Fruit fly (Drosophila melanogaster): ENCODE data around the gene Mcm6.
A peak's percentile ranks its signal among the peaks of the same experiment; 100 is the strongest.

Mcm6 gene

DNA sequence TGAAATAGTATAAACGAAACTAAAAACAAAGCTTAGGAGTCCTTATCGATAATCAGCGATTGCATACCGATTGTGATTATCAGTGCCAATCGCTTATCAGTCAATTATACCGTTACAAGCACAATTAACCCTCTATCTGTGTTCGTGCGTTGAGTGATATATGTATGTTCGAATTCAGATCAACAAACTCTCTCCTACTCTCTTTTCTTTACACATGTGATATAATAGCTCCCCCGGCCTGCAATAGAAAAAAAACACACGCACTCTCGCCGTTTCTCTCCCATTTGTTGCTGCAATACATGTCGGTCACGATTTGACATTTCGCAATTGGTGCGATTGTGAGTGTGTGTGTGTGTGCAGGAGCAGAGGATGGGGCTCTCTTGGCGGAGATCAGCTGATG is 11.8 kb upstream of the Mcm6 start:
- TF ChIP-seq ssp (GFP tag; IDR thresholded peaks at IDR 0.05) (no peak), eve (GFP tag; optimal IDR thresholded peaks at IDR 0.05) (peak in 1 of 2 experiments; percentile 29), Hey (tag; optimal IDR thresholded peaks at IDR 0.05) (no peak), Pdp1 (GFP tag; optimal IDR thresholded peaks at IDR 0.05) (peak in 1 of 2 experiments; percentile 92), CG12391 (tag; optimal IDR thresholded peaks at IDR 0.05) (no peak), org-1 (GFP tag; optimal IDR thresholded peaks at IDR 0.05) (no peak), stwl (tag; optimal IDR thresholded peaks at IDR 0.05) (no peak), CG1233 (GFP tag; optimal IDR thresholded peaks at IDR 0.05) (no peak), CG12236 (GFP tag; optimal IDR thresholded peaks at IDR 0.05) (no peak), exex (tag; optimal IDR thresholded peaks at IDR 0.05) (peak; percentile 89), esg (GFP tag; conservative IDR thresholded peaks at IDR 0.05) (no peak), CG12744 (GFP tag; optimal IDR thresholded peaks at IDR 0.05) (no peak), ewg (GFP tag; optimal IDR thresholded peaks at IDR 0.05) (no peak), CG13624 (GFP tag; optimal IDR thresholded peaks at IDR 0.05) (no peak), Trl (optimal IDR thresholded peaks at IDR 0.05) (peak in 1 of 2 experiments; percentile 24), Trl (GFP tag; optimal IDR thresholded peaks at IDR 0.05) (no peak), Deaf1 (tag; optimal IDR thresholded peaks at IDR 0.05) (no peak), mirr (GFP tag; optimal IDR thresholded peaks at IDR 0.05) (peak; percentile 10), CTCF (GFP tag; optimal IDR thresholded peaks at IDR 0.05) (no peak), MESR4 (GFP tag; optimal IDR thresholded peaks at IDR 0.05) (no peak), sd (tag; optimal IDR thresholded peaks at IDR 0.05) (peak; percentile 4), Atf-2 (GFP tag; optimal IDR thresholded peaks at IDR 0.05) (no peak), kah (GFP tag; optimal IDR thresholded peaks at IDR 0.05) (no peak), cg (GFP tag; optimal IDR thresholded peaks at IDR 0.05) (peak; percentile 56), sisA (GFP tag; IDR thresholded peaks at IDR 0.05) (no peak), CG6683 (GFP tag; optimal IDR thresholded peaks at IDR 0.05) (no peak), nau (GFP tag; optimal IDR thresholded peaks at IDR 0.05) (no peak), dati (GFP tag; IDR thresholded peaks at IDR 0.05) (no peak), CG4328 (GFP tag; optimal IDR thresholded peaks at IDR 0.05) (no peak), CG10209 (GFP tag; optimal IDR thresholded peaks at IDR 0.05) (no peak), cas (GFP tag; IDR thresholded peaks at IDR 0.05) (no peak), ken (GFP tag; IDR thresholded peaks at IDR 0.05) (no peak), twi (tag; optimal IDR thresholded peaks at IDR 0.05) (no peak), CG3065 (GFP tag; optimal IDR thresholded peaks at IDR 0.05) (no peak), CG11456 (GFP tag; IDR thresholded peaks at IDR 0.05) (no peak), croc (GFP tag; conservative IDR thresholded peaks at IDR 0.05) (no peak), ttk (GFP tag; IDR thresholded peaks at IDR 0.05) (no peak), CG11398 (GFP tag; optimal IDR thresholded peaks at IDR 0.05) (no peak), pnt (GFP tag; optimal IDR thresholded peaks at IDR 0.05) (no peak), CG4360 (GFP tag; IDR thresholded peaks at IDR 0.05) (no peak), grn (GFP tag; optimal IDR thresholded peaks at IDR 0.05) (peak; percentile 87), CG14965 (GFP tag; optimal IDR thresholded peaks at IDR 0.05; ENCODE audit: borderline replicate concordance) (no peak), oc (tag; optimal IDR thresholded peaks at IDR 0.05) (no peak), sug (tag; optimal IDR thresholded peaks at IDR 0.05) (peak; percentile 54), row (GFP tag; IDR thresholded peaks at IDR 0.05) (no peak), Mes4 (GFP tag; optimal IDR thresholded peaks at IDR 0.05) (no peak), CG8924 (tag; optimal IDR thresholded peaks at IDR 0.05) (no peak), CG9215 (GFP tag; IDR thresholded peaks at IDR 0.05) (no peak)
